Fruit fly (Drosophila melanogaster) whole organism, pupa: ENCODE data around the gene Muc12Ea.

ENCODE experiments used
- CG32121 ChIP-seq: fragments of 200-800 bp; sonication (Bioruptor generic); IDR thresholded peaks from 2 replicates; pipeline ENCODE4 v1.3.6; 2022; ENCODE audit warnings: missing biosample characterization, missing genetic modification characterization
- CG9948 ChIP-seq: fragments of 200-800 bp; sonication (Bioruptor generic); optimal IDR thresholded peaks from 2 replicates; lab custom pipeline; 2018; ENCODE audit warnings: missing biosample characterization, mild to moderate bottlenecking, missing genetic modification characterization, moderate library complexity
- gl ChIP-seq: fragments of 200-800 bp; sonication (Bioruptor generic); optimal IDR thresholded peaks from 2 replicates; lab custom pipeline; 2018; ENCODE audit warnings: missing biosample characterization, mild to moderate bottlenecking, missing genetic modification characterization
- rn ChIP-seq: fragments of 200-800 bp; sonication (Bioruptor generic); IDR thresholded peaks from 2 replicates; pipeline ENCODE4 v1.3.6; 2022; ENCODE audit warnings: missing biosample characterization, missing genetic modification characterization

DNA sequence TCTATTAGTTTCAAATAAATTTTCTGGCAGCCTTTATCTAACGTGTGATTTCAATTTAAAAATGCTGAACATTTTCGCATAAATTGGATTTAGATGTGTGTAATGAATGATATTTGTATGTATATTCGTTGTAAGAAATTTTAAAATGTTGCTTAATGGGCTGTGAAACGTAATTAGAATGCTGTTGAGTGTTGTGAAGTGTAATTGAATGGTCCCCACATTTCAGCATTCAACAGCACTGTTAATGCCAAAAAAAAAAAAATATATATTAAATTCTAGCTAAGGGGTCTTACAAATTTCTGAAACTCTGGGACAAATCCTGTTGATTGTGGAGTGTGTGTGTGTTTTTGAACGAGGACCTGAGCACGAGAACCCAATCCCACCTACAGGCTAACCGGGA is 12.4 kb upstream of the Muc12Ea start:
- no peak for TF ChIP-seq rn (GFP tag; lab: Robert Waterston, UW)
- no peak for TF ChIP-seq gl (tag; lab: Kevin White, UChicago)
- TF ChIP-seq CG9948: no peak
- TF ChIP-seq CG32121 (GFP tag; lab: Robert Waterston, UW): no peak
